Worm (Caenorhabditis elegans): Measurements from ENCODE around the gene F56D6.11.
A peak's percentile ranks its signal among the peaks of the same experiment; 100 is the strongest.

Gene F56D6.11

DNA sequence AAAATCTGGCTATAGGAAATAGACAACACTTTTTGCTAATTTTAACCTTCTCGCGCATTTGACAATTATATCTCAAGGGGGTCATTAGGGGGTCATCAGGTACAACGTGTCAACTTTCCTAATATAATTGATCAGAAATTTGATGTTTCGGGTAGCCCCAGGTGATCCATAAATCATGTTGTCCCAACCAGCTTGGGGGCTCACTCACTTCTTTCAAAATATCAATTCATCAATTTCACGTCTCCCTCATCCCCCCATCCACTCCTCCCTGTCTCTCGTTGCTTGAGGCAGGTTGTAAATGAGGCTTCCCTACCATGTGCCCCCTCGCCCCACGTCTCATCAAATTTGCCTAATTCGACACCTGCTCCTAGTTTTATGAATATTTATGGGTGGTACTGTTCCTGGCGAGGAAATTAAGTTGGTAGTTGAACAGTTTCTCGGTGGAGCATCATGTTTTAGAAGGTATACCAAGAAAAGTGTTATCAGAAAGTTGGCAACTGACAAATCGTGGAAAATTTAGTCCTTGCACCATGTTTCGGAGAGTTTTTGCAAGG is 48.2 kb downstream of the F56D6.11 start:
- TF ChIP-seq F13C5.2 (tag; optimal IDR thresholded peaks at IDR 0.05) (no peak), aly-1 (tag; optimal IDR thresholded peaks at IDR 0.05) (no peak), pes-1 (GFP tag; IDR thresholded peaks at IDR 0.05) (no peak)

DNA sequence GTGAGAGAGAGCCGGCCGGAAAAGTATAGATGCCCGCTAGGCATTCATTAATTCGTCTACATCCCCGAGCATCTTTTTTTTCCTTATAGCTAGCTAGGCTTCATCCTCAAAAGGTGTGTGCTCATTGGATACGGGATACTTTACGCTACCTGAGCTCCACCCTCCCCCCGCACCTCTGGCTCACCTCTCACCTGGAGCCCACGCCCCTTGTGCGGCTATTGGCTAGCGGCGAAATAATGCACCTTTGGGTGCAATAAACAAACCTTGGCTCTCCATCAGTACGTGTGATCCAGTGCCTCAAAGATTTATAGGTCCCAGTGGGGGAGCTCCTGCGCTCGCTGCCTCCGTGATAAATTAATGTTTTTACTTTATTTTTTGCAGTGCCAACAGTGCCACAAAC is 50.1 kb downstream of the F56D6.11 start:
- 0 out of 2 replicates have a peak, but pooled peaks have one; percentile 18 for TF ChIP-seq pes-1 (GFP tag; IDR thresholded peaks at IDR 0.05)
- no peak for TF ChIP-seq aly-1 (tag; optimal IDR thresholded peaks at IDR 0.05)
- TF ChIP-seq hmg-4 (GFP tag; optimal IDR thresholded peaks at IDR 0.05), result peak; percentile 15
- TF ChIP-seq sea-1 (GFP tag; conservative IDR thresholded peaks at IDR 0.05), result no peak

Measured in whole organism, early embryonic.